In genomic region chr3L:12391240-12391843, dm6 we compare ENCODE assay signal across 2 fruit fly cellular contexts.
A peak's percentile ranks its signal among the peaks of the same experiment; 100 is the strongest.
TF ChIP-seq lines count a peak whose summit lies in the region.

Gene Ncc69, minus strand, starts transcription at chr3L:12391444.

TF ChIP-seq in whole organism, adult, 20 proteins besides CTCF, POLR2A, EP300 and RAD21 (continued from another document):
- no peak for TF ChIP-seq CG1620 (GFP tag; optimal IDR thresholded peaks at IDR 0.05; lab: Kevin White, UChicago)
TF ChIP-seq in whole organism, adult: peak in this region for 4.

TF ChIP-seq in whole organism, embryonic, 481 proteins besides CTCF, POLR2A, EP300 and RAD21 (continued from another document and continues in another):
- no peak for TF ChIP-seq CG8290 (GFP tag; optimal IDR thresholded peaks at IDR 0.05; lab: Kevin White, UChicago)
- TF ChIP-seq CG8290 (tag; optimal IDR thresholded peaks at IDR 0.05; lab: Kevin White, UChicago), result peak in 1 of 2 experiments; percentile 68
- no peak for TF ChIP-seq CG1024 (GFP tag; IDR thresholded peaks at IDR 0.05; lab: Robert Waterston, UW)
- TF ChIP-seq CG32532 (GFP tag; IDR thresholded peaks at IDR 0.05; lab: Robert Waterston, UW), result 0 out of 2 replicates have a peak, but pooled peaks have one; percentile 17
- TF ChIP-seq CG7987 (GFP tag; optimal IDR thresholded peaks at IDR 0.05; lab: Kevin White, UChicago), result peak; percentile 52
- TF ChIP-seq dpn (GFP tag; optimal IDR thresholded peaks at IDR 0.05; lab: Kevin White, UChicago), result no peak
- peak in 1 of 3 experiments; percentile 3 for TF ChIP-seq Stat92E (GFP tag; optimal IDR thresholded peaks at IDR 0.05; lab: Kevin White, UChicago)
- TF ChIP-seq gcm (GFP tag; optimal IDR thresholded peaks at IDR 0.05; lab: Kevin White, UChicago), result no peak
- no peak for TF ChIP-seq Dip3 (GFP tag; optimal IDR thresholded peaks at IDR 0.05; lab: Kevin White, UChicago)
- TF ChIP-seq hb (GFP tag; IDR thresholded peaks at IDR 0.05; lab: Robert Waterston, UW; ENCODE audit: partially characterized antibody), result no peak
- no peak for TF ChIP-seq CG9932 (GFP tag; IDR thresholded peaks at IDR 0.05; lab: Robert Waterston, UW)
- TF ChIP-seq bowl (GFP tag; IDR thresholded peaks at IDR 0.05; lab: Robert Waterston, UW), result no peak
- no peak for TF ChIP-seq Doc3 (GFP tag; IDR thresholded peaks at IDR 0.05; lab: Robert Waterston, UW; ENCODE audit: partially characterized antibody)
- no peak for TF ChIP-seq nerfin-2 (GFP tag; IDR thresholded peaks at IDR 0.05; lab: Robert Waterston, UW; ENCODE audit: partially characterized antibody)
- peak; percentile 7 for TF ChIP-seq gro (GFP tag; optimal IDR thresholded peaks at IDR 0.05; lab: Kevin White, UChicago)
- no peak for TF ChIP-seq Dref (GFP tag; IDR thresholded peaks at IDR 0.05; lab: Robert Waterston, UW)
- peak; percentile 69; the same call in 2 of the 3 replicates for TF ChIP-seq CG2199 (GFP tag; IDR thresholded peaks at IDR 0.05; lab: Robert Waterston, UW)
- no peak for TF ChIP-seq CG18011 (GFP tag; optimal IDR thresholded peaks at IDR 0.05; lab: Kevin White, UChicago)
- no peak for TF ChIP-seq Hey (tag; optimal IDR thresholded peaks at IDR 0.05; lab: Kevin White, UChicago)
- TF ChIP-seq sim (GFP tag; IDR thresholded peaks at IDR 0.05; lab: Robert Waterston, UW), result no peak
- peak; percentile 6 for TF ChIP-seq CG1603 (tag; optimal IDR thresholded peaks at IDR 0.05; lab: Kevin White, UChicago)
- no peak for TF ChIP-seq Spps (tag; optimal IDR thresholded peaks at IDR 0.05; lab: Kevin White, UChicago)
- TF ChIP-seq sna (GFP tag; IDR thresholded peaks at IDR 0.05; lab: Robert Waterston, UW; ENCODE audit: partially characterized antibody), result 0 out of 2 replicates have a peak, but pooled peaks have one; percentile 31
- no peak; the same call in 1 of the 2 replicates for TF ChIP-seq ranshi (GFP tag; IDR thresholded peaks at IDR 0.05; lab: Robert Waterston, UW)
- no peak for TF ChIP-seq gfzf (GFP tag; optimal IDR thresholded peaks at IDR 0.05; lab: Kevin White, UChicago)
- no peak for TF ChIP-seq luna (GFP tag; optimal IDR thresholded peaks at IDR 0.05; lab: Kevin White, UChicago)
- TF ChIP-seq Hr78 (GFP tag; optimal IDR thresholded peaks at IDR 0.05; lab: Kevin White, UChicago), result peak in 1 of 2 experiments; percentile 8
- TF ChIP-seq ssp (GFP tag; IDR thresholded peaks at IDR 0.05; lab: Robert Waterston, UW), result no peak
- 0 out of 3 replicates have a peak, but pooled peaks have one; percentile 24 for TF ChIP-seq zfh1 (GFP tag; IDR thresholded peaks at IDR 0.05; lab: Robert Waterston, UW)
- TF ChIP-seq nerfin-1 (tag; optimal IDR thresholded peaks at IDR 0.05; lab: Kevin White, UChicago), result peak; percentile 71
- 0 out of 2 replicates have a peak, but pooled peaks have one; percentile 45 for TF ChIP-seq aop (GFP tag; IDR thresholded peaks at IDR 0.05; lab: Robert Waterston, UW)
- TF ChIP-seq CG17829 (tag; optimal IDR thresholded peaks at IDR 0.05; lab: Kevin White, UChicago), result peak; percentile 46
- no peak for TF ChIP-seq CkIIα-i1 (GFP tag; IDR thresholded peaks at IDR 0.05; lab: Robert Waterston, UW)
- peak; percentile 54 for TF ChIP-seq CG10543 (GFP tag; optimal IDR thresholded peaks at IDR 0.05; lab: Kevin White, UChicago)
- no peak for TF ChIP-seq lmd (GFP tag; IDR thresholded peaks at IDR 0.05; lab: Robert Waterston, UW)
- TF ChIP-seq ftz-f1 (GFP tag; optimal IDR thresholded peaks at IDR 0.05; lab: Kevin White, UChicago), result peak; percentile 8
- peak; percentile 45; the same call in 1 of the 3 replicates for TF ChIP-seq CG6791 (GFP tag; IDR thresholded peaks at IDR 0.05; lab: Robert Waterston, UW; ENCODE audit: partially characterized antibody)
- TF ChIP-seq sd (tag; optimal IDR thresholded peaks at IDR 0.05; lab: Kevin White, UChicago), result peak; percentile 92
- TF ChIP-seq CG12769 (tag; optimal IDR thresholded peaks at IDR 0.05; lab: Kevin White, UChicago), result peak; percentile 83
- TF ChIP-seq pros (GFP tag; optimal IDR thresholded peaks at IDR 0.05; lab: Kevin White, UChicago), result peak; percentile 76
- TF ChIP-seq CG15601 (tag; optimal IDR thresholded peaks at IDR 0.05; lab: Kevin White, UChicago), result peak; percentile 12
- TF ChIP-seq CG7839 (tag; optimal IDR thresholded peaks at IDR 0.05; lab: Kevin White, UChicago), result no peak
- TF ChIP-seq kah (GFP tag; optimal IDR thresholded peaks at IDR 0.05; lab: Kevin White, UChicago), result peak; percentile 37
- no peak for TF ChIP-seq Usf (GFP tag; optimal IDR thresholded peaks at IDR 0.05; lab: Kevin White, UChicago)
- no peak for TF ChIP-seq Ada2b (GFP tag; IDR thresholded peaks at IDR 0.05; lab: Robert Waterston, UW)
- no peak for TF ChIP-seq CG10321 (GFP tag; IDR thresholded peaks at IDR 0.05; lab: Robert Waterston, UW)
- peak; percentile 23 for TF ChIP-seq HmgZ (tag; optimal IDR thresholded peaks at IDR 0.05; lab: Kevin White, UChicago)
- TF ChIP-seq CG3995 (GFP tag; optimal IDR thresholded peaks at IDR 0.05; lab: Kevin White, UChicago), result no peak
- TF ChIP-seq ci (GFP tag; IDR thresholded peaks at IDR 0.05; lab: Robert Waterston, UW), result peak; percentile 42; the same call in 2 of the 3 replicates
- no peak for TF ChIP-seq CG14710 (tag; optimal IDR thresholded peaks at IDR 0.05; lab: Kevin White, UChicago)
- TF ChIP-seq CG18619 (GFP tag; optimal IDR thresholded peaks at IDR 0.05; lab: Kevin White, UChicago), result no peak
- no peak for TF ChIP-seq ac (GFP tag; optimal IDR thresholded peaks at IDR 0.05; lab: Kevin White, UChicago)
- TF ChIP-seq Rfx (GFP tag; IDR thresholded peaks at IDR 0.05; lab: Robert Waterston, UW), result peak; percentile 43; the same call in 1 of the 2 replicates
- peak; percentile 82 for TF ChIP-seq cg (GFP tag; optimal IDR thresholded peaks at IDR 0.05; lab: Kevin White, UChicago)
- no peak for TF ChIP-seq Hsf (GFP tag; optimal IDR thresholded peaks at IDR 0.05; lab: Kevin White, UChicago)
- no peak for TF ChIP-seq CG8944 (GFP tag; optimal IDR thresholded peaks at IDR 0.05; lab: Kevin White, UChicago)
- peak; percentile 64 for TF ChIP-seq CG42726 (GFP tag; IDR thresholded peaks at IDR 0.05; lab: Robert Waterston, UW; ENCODE audit: partially characterized antibody)
- no peak for TF ChIP-seq CG32772 (GFP tag; IDR thresholded peaks at IDR 0.05; lab: Robert Waterston, UW)
- TF ChIP-seq Fer1 (GFP tag; optimal IDR thresholded peaks at IDR 0.05; lab: Kevin White, UChicago), result peak; percentile 25
- TF ChIP-seq CG6854 (GFP tag; optimal IDR thresholded peaks at IDR 0.05; lab: Kevin White, UChicago), result peak; percentile 16
- TF ChIP-seq emc (GFP tag; optimal IDR thresholded peaks at IDR 0.05; lab: Kevin White, UChicago), result no peak
- TF ChIP-seq CG4854 (GFP tag; optimal IDR thresholded peaks at IDR 0.05; lab: Kevin White, UChicago), result no peak
- no peak for TF ChIP-seq wdn (GFP tag; IDR thresholded peaks at IDR 0.05; lab: Robert Waterston, UW)
- TF ChIP-seq CG1602 (GFP tag; optimal IDR thresholded peaks at IDR 0.05; lab: Kevin White, UChicago), result no peak
- no peak for TF ChIP-seq CG3065 (GFP tag; optimal IDR thresholded peaks at IDR 0.05; lab: Kevin White, UChicago)
- TF ChIP-seq CG7357 (GFP tag; IDR thresholded peaks at IDR 0.05; lab: Robert Waterston, UW), result no peak
- no peak for TF ChIP-seq gce (GFP tag; IDR thresholded peaks at IDR 0.05; lab: Robert Waterston, UW)
- no peak for TF ChIP-seq inv (GFP tag; IDR thresholded peaks at IDR 0.05; lab: Robert Waterston, UW; ENCODE audit: partially characterized antibody)
- no peak for TF ChIP-seq CG11085 (GFP tag; IDR thresholded peaks at IDR 0.05; lab: Robert Waterston, UW)
- TF ChIP-seq CG12071 (GFP tag; optimal IDR thresholded peaks at IDR 0.05; lab: Kevin White, UChicago), result no peak
- TF ChIP-seq bbx (GFP tag; IDR thresholded peaks at IDR 0.05; lab: Robert Waterston, UW; ENCODE audit: partially characterized antibody), result peak; percentile 54; the same call in 1 of the 2 replicates
- peak in 1 of 2 experiments; percentile 28 for TF ChIP-seq Pdp1 (GFP tag; optimal IDR thresholded peaks at IDR 0.05; lab: Kevin White, UChicago)
- peak in 1 of 2 experiments; percentile 12 for TF ChIP-seq insv (GFP tag; optimal IDR thresholded peaks at IDR 0.05; lab: Kevin White, UChicago)
- no peak for TF ChIP-seq Awh (GFP tag; IDR thresholded peaks at IDR 0.05; lab: Robert Waterston, UW)
- TF ChIP-seq CG10366 (GFP tag; IDR thresholded peaks at IDR 0.05; lab: Robert Waterston, UW), result no peak
- TF ChIP-seq Jarid2 (GFP tag; optimal IDR thresholded peaks at IDR 0.05; lab: Kevin White, UChicago), result peak; percentile 91
- TF ChIP-seq chinmo (GFP tag; IDR thresholded peaks at IDR 0.05; lab: Robert Waterston, UW; ENCODE audit: partially characterized antibody), result peak; percentile 89; the same call in 2 of the 4 replicates
- no peak for TF ChIP-seq exex (tag; optimal IDR thresholded peaks at IDR 0.05; lab: Kevin White, UChicago)
- no peak for TF ChIP-seq CG12155 (GFP tag; optimal IDR thresholded peaks at IDR 0.05; lab: Kevin White, UChicago)
- peak; percentile 16 for TF ChIP-seq CG34376 (GFP tag; optimal IDR thresholded peaks at IDR 0.05; lab: Kevin White, UChicago)
- peak; percentile 79 for TF ChIP-seq z (GFP tag; IDR thresholded peaks at IDR 0.05; lab: Robert Waterston, UW)
- TF ChIP-seq Xbp1 (GFP tag; optimal IDR thresholded peaks at IDR 0.05; lab: Kevin White, UChicago), result peak; percentile 1
- TF ChIP-seq CG3726 (GFP tag; IDR thresholded peaks at IDR 0.05; lab: Robert Waterston, UW), result no peak
- TF ChIP-seq CG7372 (GFP tag; IDR thresholded peaks at IDR 0.05; lab: Robert Waterston, UW), result 0 out of 2 replicates have a peak, but pooled peaks have one; percentile 15
- TF ChIP-seq nom (GFP tag; optimal IDR thresholded peaks at IDR 0.05; lab: Kevin White, UChicago), result peak; percentile 30
- no peak for TF ChIP-seq Hmr (GFP tag; optimal IDR thresholded peaks at IDR 0.05; lab: Kevin White, UChicago)
- no peak for TF ChIP-seq CG13123 (GFP tag; optimal IDR thresholded peaks at IDR 0.05; lab: Kevin White, UChicago)
- TF ChIP-seq CG1529 (GFP tag; optimal IDR thresholded peaks at IDR 0.05; lab: Kevin White, UChicago), result no peak
- TF ChIP-seq vnd (GFP tag; IDR thresholded peaks at IDR 0.05; lab: Robert Waterston, UW; ENCODE audit: partially characterized antibody), result no peak
- TF ChIP-seq Chrac-16 (GFP tag; optimal IDR thresholded peaks at IDR 0.05; lab: Kevin White, UChicago), result no peak
- no peak for TF ChIP-seq phol (tag; optimal IDR thresholded peaks at IDR 0.05; lab: Kevin White, UChicago)
- no peak for TF ChIP-seq PHDP (tag; optimal IDR thresholded peaks at IDR 0.05; lab: Kevin White, UChicago)
- no peak for TF ChIP-seq hkb (optimal IDR thresholded peaks at IDR 0.05; lab: Kevin White, UChicago)
- peak; percentile 63; the same call in 1 of the 2 replicates for TF ChIP-seq hkb (GFP tag; IDR thresholded peaks at IDR 0.05; lab: Robert Waterston, UW)
- TF ChIP-seq Bteb2 (GFP tag; optimal IDR thresholded peaks at IDR 0.05; lab: Kevin White, UChicago), result no peak
- 0 out of 3 replicates have a peak, but pooled peaks have one; percentile 47 for TF ChIP-seq so (GFP tag; IDR thresholded peaks at IDR 0.05; lab: Robert Waterston, UW)
- TF ChIP-seq CG15514 (GFP tag; optimal IDR thresholded peaks at IDR 0.05; lab: Kevin White, UChicago), result peak; percentile 28
- TF ChIP-seq H15 (GFP tag; IDR thresholded peaks at IDR 0.05; lab: Robert Waterston, UW), result no peak
- peak; percentile 1 for TF ChIP-seq Nf-YB (GFP tag; optimal IDR thresholded peaks at IDR 0.05; lab: Kevin White, UChicago)
- no peak for TF ChIP-seq CG8478 (optimal IDR thresholded peaks at IDR 0.05; lab: Kevin White, UChicago)
- TF ChIP-seq sug (tag; optimal IDR thresholded peaks at IDR 0.05; lab: Kevin White, UChicago), result peak; percentile 36
- peak; percentile 32; the same call in 1 of the 2 replicates for TF ChIP-seq CG4360 (GFP tag; IDR thresholded peaks at IDR 0.05; lab: Robert Waterston, UW)
- peak; percentile 33; the same call in 1 of the 2 replicates for TF ChIP-seq CG13287 (GFP tag; IDR thresholded peaks at IDR 0.05; lab: Robert Waterston, UW; ENCODE audit: partially characterized antibody)
- TF ChIP-seq Taf1 (GFP tag; IDR thresholded peaks at IDR 0.05; lab: Robert Waterston, UW), result no peak
- peak; percentile 43 for TF ChIP-seq kni (GFP tag; optimal IDR thresholded peaks at IDR 0.05; lab: Kevin White, UChicago)
- peak in 1 of 2 experiments; percentile 6 for TF ChIP-seq crp (GFP tag; optimal IDR thresholded peaks at IDR 0.05; lab: Kevin White, UChicago)
- no peak for TF ChIP-seq E2f1 (GFP tag; IDR thresholded peaks at IDR 0.05; lab: Robert Waterston, UW)
- TF ChIP-seq ara (GFP tag; IDR thresholded peaks at IDR 0.05; lab: Robert Waterston, UW), result no peak
- TF ChIP-seq Mes4 (GFP tag; optimal IDR thresholded peaks at IDR 0.05; lab: Kevin White, UChicago), result peak; percentile 12
- TF ChIP-seq mirr (GFP tag; optimal IDR thresholded peaks at IDR 0.05; lab: Kevin White, UChicago), result peak; percentile 37
- TF ChIP-seq CG6765 (GFP tag; optimal IDR thresholded peaks at IDR 0.05; lab: Kevin White, UChicago), result no peak
- no peak for TF ChIP-seq nmo (GFP tag; optimal IDR thresholded peaks at IDR 0.05; lab: Kevin White, UChicago)
- TF ChIP-seq Abd-B (GFP tag; optimal IDR thresholded peaks at IDR 0.05; lab: Kevin White, UChicago), result no peak
- no peak for TF ChIP-seq gem (tag; optimal IDR thresholded peaks at IDR 0.05; lab: Kevin White, UChicago)
- peak; percentile 35 for TF ChIP-seq CG17328 (GFP tag; IDR thresholded peaks at IDR 0.05; lab: Robert Waterston, UW)
- no peak for TF ChIP-seq Nf-YA (GFP tag; IDR thresholded peaks at IDR 0.05; lab: Robert Waterston, UW)
- peak; percentile 98 for TF ChIP-seq CG13894 (tag; optimal IDR thresholded peaks at IDR 0.05; lab: Kevin White, UChicago)
- no peak for TF ChIP-seq CG2202 (tag; optimal IDR thresholded peaks at IDR 0.05; lab: Kevin White, UChicago)
- TF ChIP-seq zf30C (GFP tag; optimal IDR thresholded peaks at IDR 0.05; lab: Kevin White, UChicago), result no peak
- no peak for TF ChIP-seq dati (GFP tag; IDR thresholded peaks at IDR 0.05; lab: Robert Waterston, UW)
- no peak for TF ChIP-seq CG9817 (tag; optimal IDR thresholded peaks at IDR 0.05; lab: Kevin White, UChicago)
- no peak for TF ChIP-seq en (GFP tag; optimal IDR thresholded peaks at IDR 0.05; lab: Kevin White, UChicago)
- TF ChIP-seq lbe (GFP tag; optimal IDR thresholded peaks at IDR 0.05; lab: Kevin White, UChicago), result no peak
- no peak for TF ChIP-seq CG4617 (GFP tag; optimal IDR thresholded peaks at IDR 0.05; lab: Kevin White, UChicago; ENCODE audit: borderline replicate concordance)
- no peak for TF ChIP-seq CG3407 (GFP tag; optimal IDR thresholded peaks at IDR 0.05; lab: Kevin White, UChicago)
- peak; percentile 18 for TF ChIP-seq lab (GFP tag; optimal IDR thresholded peaks at IDR 0.05; lab: Kevin White, UChicago)
- peak; percentile 20 for TF ChIP-seq CG17568 (GFP tag; optimal IDR thresholded peaks at IDR 0.05; lab: Kevin White, UChicago)
- no peak for TF ChIP-seq klu (GFP tag; IDR thresholded peaks at IDR 0.05; lab: Robert Waterston, UW)
- no peak for TF ChIP-seq zfh2 (GFP tag; optimal IDR thresholded peaks at IDR 0.05; lab: Kevin White, UChicago)
